Worm (Caenorhabditis elegans) whole organism, mixed stage, embryonic: ENCODE data around the gene cogc-2.

Experiments used
- bed-3 ChIP-seq: fragments of 200-800 bp; sonication (Bioruptor generic); optimal IDR thresholded peaks from 3 replicates; lab custom pipeline; 2018; ENCODE audit warnings: mild to moderate bottlenecking, missing genetic modification characterization, moderate library complexity, missing compliant biosample characterization
- blmp-1 ChIP-seq: fragments of 150-350 bp; optimal IDR thresholded peaks from 2 replicates; lab custom pipeline; 2014; ENCODE audit warnings: missing biosample characterization, missing genetic modification characterization
- ceh-39 ChIP-seq: fragments of 150-350 bp; optimal IDR thresholded peaks from 2 replicates; lab custom pipeline; 2014; ENCODE audit warnings: missing biosample characterization, missing genetic modification characterization
- ceh-43 ChIP-seq: fragments of 200-800 bp; sonication (Bioruptor generic); optimal IDR thresholded peaks from 2 replicates; lab custom pipeline; 2018; ENCODE audit warnings: mild to moderate bottlenecking, missing genetic modification characterization, moderate library complexity, missing compliant biosample characterization
- ceh-83 ChIP-seq: fragments of 200-800 bp; sonication (Bioruptor generic); optimal IDR thresholded peaks from 2 replicates; lab custom pipeline; 2018; ENCODE audit warnings: mild to moderate bottlenecking, missing genetic modification characterization, missing compliant biosample characterization
- ces-1 ChIP-seq: fragments of 150-350 bp; optimal IDR thresholded peaks from 2 replicates; lab custom pipeline; 2014; ENCODE audit warnings: missing biosample characterization, missing genetic modification reagents, missing genetic modification characterization
- cnd-1 ChIP-seq: fragments of 200-800 bp; sonication (Bioruptor generic); optimal IDR thresholded peaks from 2 replicates; lab custom pipeline; 2018; ENCODE audit warnings: mild to moderate bottlenecking, missing genetic modification characterization, missing compliant biosample characterization
- drap-1 ChIP-seq: fragments of 200-800 bp; sonication (Bioruptor generic); optimal IDR thresholded peaks from 3 replicates; lab custom pipeline; 2018; ENCODE audit warnings: mild to moderate bottlenecking, missing genetic modification characterization, missing compliant biosample characterization
- elt-1 ChIP-seq: sonication (generic microtip); optimal IDR thresholded peaks from 2 replicates; lab custom pipeline; 2017; ENCODE audit warnings: missing genetic modification characterization, mild to moderate bottlenecking, missing compliant biosample characterization, antibody characterized with exemption, moderate library complexity, borderline replicate concordance; ENCODE audit not compliant: insufficient read depth
- elt-3 ChIP-seq: fragments of 150-350 bp; optimal IDR thresholded peaks from 2 replicates; lab custom pipeline; 2014; ENCODE audit warnings: missing biosample characterization, missing genetic modification characterization
- flh-1 ChIP-seq: fragments of 200-800 bp; sonication (Bioruptor generic); optimal IDR thresholded peaks from 2 replicates; lab custom pipeline; 2018; ENCODE audit warnings: mild to moderate bottlenecking, missing genetic modification characterization, moderate library complexity, missing compliant biosample characterization
- ham-2 ChIP-seq: fragments of 200-800 bp; sonication (Bioruptor generic); optimal IDR thresholded peaks from 2 replicates; lab custom pipeline; 2018; ENCODE audit warnings: mild to moderate bottlenecking, missing genetic modification characterization, missing compliant biosample characterization
- hlh-1 ChIP-seq: fragments of 150-350 bp; optimal IDR thresholded peaks from 2 replicates; lab custom pipeline; 2014; ENCODE audit warnings: missing biosample characterization, missing genetic modification reagents, missing genetic modification characterization
- lin-13 ChIP-seq: fragments of 150-350 bp; optimal IDR thresholded peaks from 2 replicates; lab custom pipeline; 2014; ENCODE audit warnings: missing biosample characterization, missing genetic modification characterization
- lin-32 ChIP-seq: fragments of 200-800 bp; sonication (Bioruptor generic); optimal IDR thresholded peaks from 2 replicates; lab custom pipeline; 2018; ENCODE audit warnings: mild to moderate bottlenecking, missing genetic modification characterization, missing compliant biosample characterization
- lsy-2 ChIP-seq: fragments of 150-350 bp; optimal IDR thresholded peaks from 2 replicates; lab custom pipeline; 2014; ENCODE audit warnings: missing biosample characterization, missing genetic modification characterization
- mep-1 ChIP-seq: fragments of 150-350 bp; optimal IDR thresholded peaks from 2 replicates; lab custom pipeline; 2017; ENCODE audit warnings: missing biosample characterization, missing genetic modification reagents, missing genetic modification characterization, inconsistent platforms
- mls-2 ChIP-seq: sonication (generic microtip); optimal IDR thresholded peaks from 2 replicates; lab custom pipeline; 2016; ENCODE audit warnings: mild to moderate bottlenecking, missing genetic modification characterization, moderate library complexity, missing compliant biosample characterization
- nhr-12 ChIP-seq: fragments of 150-350 bp; optimal IDR thresholded peaks from 2 replicates; lab custom pipeline; 2014; ENCODE audit warnings: missing biosample characterization, missing genetic modification characterization
- nhr-2 ChIP-seq: fragments of 150-350 bp; optimal IDR thresholded peaks from 2 replicates; lab custom pipeline; 2014; ENCODE audit warnings: missing biosample characterization, missing genetic modification characterization
- nhr-237 ChIP-seq: fragments of 150-350 bp; optimal IDR thresholded peaks from 2 replicates; lab custom pipeline; 2014; ENCODE audit warnings: missing biosample characterization, missing genetic modification characterization
- nhr-28 ChIP-seq: fragments of 150-350 bp; optimal IDR thresholded peaks from 2 replicates; lab custom pipeline; 2014; ENCODE audit warnings: missing biosample characterization, missing genetic modification characterization
- nhr-76 ChIP-seq: sonication (generic microtip); optimal IDR thresholded peaks from 2 replicates; lab custom pipeline; 2017; ENCODE audit warnings: missing biosample characterization, missing genetic modification characterization
- pha-4 ChIP-seq: fragments of 150-350 bp; optimal IDR thresholded peaks from 2 replicates; lab custom pipeline; 2018; ENCODE audit warnings: missing biosample characterization, missing genetic modification reagents, missing genetic modification characterization
- sem-2 ChIP-seq: fragments of 200-800 bp; sonication (Bioruptor generic); optimal IDR thresholded peaks from 2 replicates; lab custom pipeline; 2018; ENCODE audit warnings: mild to moderate bottlenecking, missing genetic modification characterization, missing compliant biosample characterization
- snpc-4 ChIP-seq: fragments of 150-350 bp; optimal IDR thresholded peaks from 2 replicates; lab custom pipeline; 2014; ENCODE audit warnings: missing biosample characterization, missing genetic modification characterization
- sptf-1 ChIP-seq: sonication (generic microtip); optimal IDR thresholded peaks from 2 replicates; lab custom pipeline; 2017; ENCODE audit warnings: mild to moderate bottlenecking, missing genetic modification characterization, moderate library complexity, missing compliant biosample characterization
- tbx-8 ChIP-seq: fragments of 200-800 bp; sonication (Bioruptor generic); optimal IDR thresholded peaks from 2 replicates; lab custom pipeline; 2018; ENCODE audit warnings: mild to moderate bottlenecking, missing genetic modification characterization, moderate library complexity, missing compliant biosample characterization
- unc-120 ChIP-seq: sonication (generic microtip); optimal IDR thresholded peaks from 2 replicates; lab custom pipeline; 2017; ENCODE audit warnings: missing genetic modification characterization, missing compliant biosample characterization; ENCODE audit not compliant: poor library complexity, severe bottlenecking
- unc-39 ChIP-seq: fragments of 150-350 bp; optimal IDR thresholded peaks from 2 replicates; lab custom pipeline; 2014; ENCODE audit warnings: missing biosample characterization, missing genetic modification characterization
- unc-62 ChIP-seq: fragments of 150-350 bp; optimal IDR thresholded peaks from 2 replicates; lab custom pipeline; 2014; ENCODE audit warnings: missing biosample characterization, missing genetic modification reagents, missing genetic modification characterization
- zip-8 ChIP-seq: fragments of 150-350 bp; optimal IDR thresholded peaks from 2 replicates; lab custom pipeline; 2014; ENCODE audit warnings: missing biosample characterization, missing genetic modification characterization

Gene cogc-2

DNA sequence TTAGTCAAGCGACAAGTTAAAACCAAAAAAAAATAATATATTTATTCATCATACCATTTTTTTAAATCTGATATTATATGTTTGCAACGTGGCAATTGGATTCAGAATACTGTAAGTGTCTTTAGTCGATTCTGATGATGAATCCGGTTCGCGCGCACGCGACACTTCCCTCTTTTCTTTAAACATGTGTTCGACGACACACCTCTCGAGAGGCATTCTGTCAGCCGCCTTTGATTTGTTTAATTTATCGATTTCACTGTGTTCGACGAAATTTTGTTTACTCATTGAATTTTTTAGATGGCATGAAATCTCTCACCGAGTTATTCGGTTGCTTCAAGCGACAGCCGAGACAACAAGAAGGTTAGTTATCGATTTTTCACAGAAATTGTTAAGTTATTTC, 27.7 kb downstream of the cogc-2 start, which contains the start of gene trxr-1:
TSS of gene trxr-1 (plus strand) at position 227 of the 400 bp plus-strand sequence.
- TF ChIP-seq hlh-1 (tag; lab: Kevin White, UChicago) (peak; percentile 12), ceh-39 (no peak), ces-1 (GFP tag; lab: Kevin White, UChicago) (no peak), ham-2 (no peak)

DNA sequence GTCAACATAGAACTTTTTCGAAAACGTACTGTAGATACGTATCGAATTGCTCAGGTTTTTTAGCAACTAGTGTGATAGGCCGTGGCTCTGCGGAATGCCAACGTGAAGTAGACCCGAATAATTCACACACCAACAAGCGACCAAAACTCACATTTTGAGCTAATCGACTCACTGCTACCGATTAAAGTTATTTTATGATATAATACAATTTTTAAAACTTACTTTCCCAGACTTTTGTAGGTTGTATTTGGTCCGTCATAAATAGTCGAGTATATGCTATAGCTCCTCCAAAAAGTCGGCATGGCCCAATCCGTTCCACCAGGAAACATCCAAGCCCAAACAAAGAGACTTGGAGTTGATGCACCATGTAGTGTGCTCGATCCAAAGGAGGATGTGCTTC, 28.5 kb downstream of the cogc-2 start, which contains the start of gene C25A8.1:
TSS of gene C25A8.1 (plus strand) at position 301 of the 400 bp plus-strand sequence.
- no peak for TF ChIP-seq bed-3 (GFP tag; lab: Kevin White, UChicago)
- no peak for TF ChIP-seq flh-1 (GFP tag; lab: Kevin White, UChicago)
- TF ChIP-seq ceh-43 (GFP tag; lab: Kevin White, UChicago) = no peak
- TF ChIP-seq elt-3 = no peak
- no peak for TF ChIP-seq snpc-4 (tag; lab: Kevin White, UChicago)
- no peak for TF ChIP-seq unc-39 (tag; lab: Kevin White, UChicago)
- no peak for TF ChIP-seq unc-120 (tag; lab: Kevin White, UChicago)
- no peak for TF ChIP-seq sem-2 (GFP tag; lab: Kevin White, UChicago)
- TF ChIP-seq nhr-76 (tag; lab: Kevin White, UChicago) = no peak
- TF ChIP-seq blmp-1 (tag; lab: Kevin White, UChicago) = no peak
- no peak for TF ChIP-seq unc-62 (GFP tag; lab: Kevin White, UChicago)

DNA sequence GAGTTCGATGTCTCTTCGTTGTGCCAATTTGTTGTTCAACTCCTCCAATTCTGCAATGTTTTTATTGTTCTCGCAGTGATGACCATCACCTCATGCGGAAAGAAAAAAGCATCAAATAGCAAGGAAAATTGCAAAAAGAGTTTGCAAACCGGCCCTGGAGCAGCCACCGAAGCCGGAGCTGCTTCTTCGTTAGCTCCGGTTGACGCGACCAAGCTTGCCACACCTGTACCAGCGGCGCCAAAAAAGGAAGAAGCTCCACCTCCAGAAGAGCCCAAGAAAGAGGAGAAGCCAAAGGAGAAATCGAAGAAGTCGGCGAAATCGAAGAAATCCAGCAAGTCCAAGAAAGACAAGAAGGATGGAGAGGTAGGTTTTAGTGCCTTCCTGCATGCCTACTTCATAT, 29.2 kb downstream of the cogc-2 start:
- TF ChIP-seq zip-8 (tag; lab: Kevin White, UChicago) = no peak
- TF ChIP-seq mep-1 (tag; lab: Kevin White, UChicago) = no peak
- TF ChIP-seq unc-120 (tag; lab: Kevin White, UChicago) = no peak
- TF ChIP-seq ceh-83 = no peak
- no peak for TF ChIP-seq elt-1
- TF ChIP-seq lsy-2 (tag; lab: Kevin White, UChicago) = no peak
- TF ChIP-seq lin-32 (GFP tag; lab: Kevin White, UChicago) = no peak
- TF ChIP-seq sem-2 (GFP tag; lab: Kevin White, UChicago) = no peak
- no peak for TF ChIP-seq hlh-1 (tag; lab: Kevin White, UChicago)
- TF ChIP-seq drap-1 (GFP tag; lab: Kevin White, UChicago) = no peak
- no peak for TF ChIP-seq ceh-43 (GFP tag; lab: Kevin White, UChicago)
- TF ChIP-seq nhr-237 (tag; lab: Kevin White, UChicago) = no peak
- TF ChIP-seq flh-1 (GFP tag; lab: Kevin White, UChicago) = no peak
- TF ChIP-seq lin-13 (tag; lab: Kevin White, UChicago) = no peak
- TF ChIP-seq elt-3 = no peak
- TF ChIP-seq snpc-4 (tag; lab: Kevin White, UChicago) = no peak
- no peak for TF ChIP-seq cnd-1 (tag; lab: Kevin White, UChicago)
- no peak for TF ChIP-seq ces-1 (GFP tag; lab: Kevin White, UChicago)
- TF ChIP-seq nhr-28 (tag; lab: Kevin White, UChicago) = no peak
- no peak for TF ChIP-seq mls-2 (tag; lab: Kevin White, UChicago)
- TF ChIP-seq, all 35 proteins: peak for 0

DNA sequence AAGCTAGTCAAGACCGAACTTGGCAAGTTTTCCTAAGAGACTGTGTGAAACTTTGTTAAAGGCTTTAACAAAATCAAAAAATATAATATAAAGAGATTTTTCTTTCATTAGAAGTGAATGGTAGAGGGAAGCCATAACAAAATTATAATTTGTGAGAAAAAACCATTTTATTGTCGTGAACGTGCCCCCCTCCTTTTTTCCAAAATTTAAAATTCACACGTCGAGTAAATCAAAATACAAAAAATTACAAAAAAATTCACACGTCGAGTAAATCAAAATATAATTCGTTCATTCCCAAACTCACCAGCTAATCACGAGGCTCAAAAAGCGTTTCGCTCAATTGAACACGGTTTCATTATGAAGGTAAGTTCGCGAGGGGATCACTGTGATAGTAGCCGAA, 29.8 kb downstream of the cogc-2 start, which contains the start of gene C25A8.2:
TSS of gene C25A8.2 (plus strand) at position 301 of the 400 bp plus-strand sequence.
- no peak for TF ChIP-seq nhr-28 (tag; lab: Kevin White, UChicago)
- no peak for TF ChIP-seq nhr-2 (tag; lab: Kevin White, UChicago)
- TF ChIP-seq blmp-1 (tag; lab: Kevin White, UChicago) = no peak
- TF ChIP-seq ceh-83 = no peak
- TF ChIP-seq zip-8 (tag; lab: Kevin White, UChicago) = no peak
- no peak for TF ChIP-seq elt-1
- no peak for TF ChIP-seq nhr-12 (tag; lab: Kevin White, UChicago)
- no peak for TF ChIP-seq lsy-2 (tag; lab: Kevin White, UChicago)
- no peak for TF ChIP-seq sptf-1 (tag; lab: Kevin White, UChicago)
- no peak for TF ChIP-seq ceh-39
- TF ChIP-seq snpc-4 (tag; lab: Kevin White, UChicago) = no peak

ce11 chrIV:7003323-7003722, 36.1 kb downstream of the cogc-2 start, which contains the start of gene cht-3:
cht-3 (plus strand) TSS chrIV:7003623.
- TF ChIP-seq mep-1 (tag; lab: Kevin White, UChicago) (no peak), zip-8 (tag; lab: Kevin White, UChicago) (no peak), ceh-83 (no peak), flh-1 (GFP tag; lab: Kevin White, UChicago) (no peak), pha-4 (no peak), snpc-4 (tag; lab: Kevin White, UChicago) (no peak), tbx-8 (GFP tag; lab: Kevin White, UChicago) (no peak), ceh-39 (no peak), nhr-12 (tag; lab: Kevin White, UChicago) (no peak)
